Worm (Caenorhabditis elegans) whole organism, young adult: ENCODE measurements around the gene C07G3.8.

Experiments
- B0035.1 ChIP-seq: sonication (generic microtip); optimal IDR thresholded peaks from 2 replicates; lab custom pipeline; 2016; ENCODE audit warnings: missing genetic modification characterization, mild to moderate bottlenecking, missing compliant biosample characterization, missing genotype, missing genetic modification reagents
- B0261.1 ChIP-seq: sonication (generic microtip); optimal IDR thresholded peaks from 2 replicates; lab custom pipeline; 2016; ENCODE audit warnings: mild to moderate bottlenecking, missing genetic modification characterization, moderate library complexity, missing compliant biosample characterization
- B0336.3 ChIP-seq: fragments of 200-800 bp; sonication (Bioruptor generic); IDR thresholded peaks from 2 replicates; pipeline ENCODE4 v1.3.6; 2022; ENCODE audit warnings: missing genetic modification characterization, missing compliant biosample characterization
- C17E4.6 ChIP-seq: fragments of 200-800 bp; sonication (Bioruptor generic); IDR thresholded peaks from 2 replicates; pipeline ENCODE4 v1.3.6; 2022; ENCODE audit warnings: missing genetic modification reagents, missing genetic modification characterization, missing compliant biosample characterization
- D2030.7 ChIP-seq: fragments of 200-800 bp; sonication (Bioruptor generic); IDR thresholded peaks from 2 replicates; pipeline ENCODE4 v1.3.6; 2022; ENCODE audit warnings: missing genetic modification reagents, missing genetic modification characterization, missing compliant biosample characterization
- K11D2.4 ChIP-seq: fragments of 200-800 bp; sonication (Bioruptor generic); IDR thresholded peaks from 2 replicates; pipeline ENCODE4 v1.3.6; 2022; ENCODE audit warnings: missing genetic modification reagents, missing genetic modification characterization, missing compliant biosample characterization
- T07F8.4 ChIP-seq: sonication (generic microtip); optimal IDR thresholded peaks from 2 replicates; lab custom pipeline; 2016; ENCODE audit warnings: mild to moderate bottlenecking, missing genetic modification characterization, moderate library complexity, missing compliant biosample characterization
- Y53F4B.3 ChIP-seq: fragments of 200-800 bp; sonication (Bioruptor generic); IDR thresholded peaks from 2 replicates; pipeline ENCODE4 v1.3.6; 2022; ENCODE audit warnings: missing genetic modification reagents, missing genetic modification characterization, missing compliant biosample characterization
- atf-7 ChIP-seq: sonication (generic microtip); optimal IDR thresholded peaks from 2 replicates; lab custom pipeline; 2017; ENCODE audit warnings: mild to moderate bottlenecking, missing genetic modification characterization, missing compliant biosample characterization
- attf-5 ChIP-seq: fragments of 200-800 bp; sonication (Bioruptor generic); optimal IDR thresholded peaks from 2 replicates; lab custom pipeline; 2018; ENCODE audit warnings: mild to moderate bottlenecking, missing genetic modification characterization, missing compliant biosample characterization
- bed-2 ChIP-seq: fragments of 200-800 bp; sonication (Bioruptor generic); IDR thresholded peaks from 2 replicates; pipeline ENCODE4 v1.3.6; 2022; ENCODE audit warnings: missing genetic modification reagents, missing genetic modification characterization, missing compliant biosample characterization
- ceh-27 ChIP-seq: fragments of 200-800 bp; sonication (Bioruptor generic); optimal IDR thresholded peaks from 2 replicates; lab custom pipeline; 2018; ENCODE audit warnings: mild to moderate bottlenecking, missing genetic modification characterization, moderate library complexity, missing compliant biosample characterization
- ceh-58 ChIP-seq: fragments of 200-800 bp; sonication (Bioruptor generic); IDR thresholded peaks from 2 replicates; pipeline ENCODE4 v1.3.6; 2022; ENCODE audit warnings: missing genetic modification characterization, missing compliant biosample characterization
- ceh-91 ChIP-seq: fragments of 200-800 bp; sonication (Bioruptor generic); IDR thresholded peaks from 2 replicates; pipeline ENCODE4 v1.3.6; 2022; ENCODE audit warnings: missing genetic modification reagents, missing genetic modification characterization, missing compliant biosample characterization
- hmg-20 ChIP-seq: fragments of 200-800 bp; sonication (Bioruptor generic); IDR thresholded peaks from 2 replicates; pipeline ENCODE4 v1.3.6; 2022; ENCODE audit warnings: missing genetic modification reagents, missing genetic modification characterization, missing compliant biosample characterization
- lag-1 ChIP-seq: fragments of 200-800 bp; sonication (Bioruptor generic); IDR thresholded peaks from 2 replicates; pipeline ENCODE4 v1.3.6; 2022; ENCODE audit warnings: missing genetic modification reagents, missing genetic modification characterization, missing compliant biosample characterization
- lin-35 ChIP-seq, 3 experiments: fragments of 150-350 bp in 2 of 3; sonication (generic microtip) in 1 of 3; optimal IDR thresholded peaks; 2 replicates each; lab custom pipeline; 2014 to 2018; ENCODE audit warnings: missing biosample characterization in 3 of 3, missing genetic modification characterization in 3 of 3, missing genetic modification reagents in 3 of 3
- lin-40 ChIP-seq: sonication (generic microtip); optimal IDR thresholded peaks from 2 replicates; lab custom pipeline; 2016; ENCODE audit warnings: missing genetic modification characterization, mild to moderate bottlenecking, missing compliant biosample characterization, missing genotype, missing genetic modification reagents
- lin-54 ChIP-seq: fragments of 200-800 bp; sonication (Bioruptor generic); optimal IDR thresholded peaks from 2 replicates; lab custom pipeline; 2018; ENCODE audit warnings: mild to moderate bottlenecking, missing genetic modification characterization, missing compliant biosample characterization
- lsl-1 ChIP-seq: fragments of 200-800 bp; sonication (Bioruptor generic); optimal IDR thresholded peaks from 2 replicates; lab custom pipeline; 2018; ENCODE audit warnings: mild to moderate bottlenecking, missing genetic modification characterization, moderate library complexity, missing compliant biosample characterization
- madf-3 ChIP-seq: fragments of 200-800 bp; sonication (Bioruptor generic); IDR thresholded peaks from 2 replicates; pipeline ENCODE4 v1.3.6; 2022; ENCODE audit warnings: missing genetic modification reagents, missing genetic modification characterization, missing compliant biosample characterization
- mcd-1 ChIP-seq: fragments of 200-800 bp; sonication (Bioruptor generic); IDR thresholded peaks from 2 replicates; pipeline ENCODE4 v1.3.6; 2022; ENCODE audit warnings: missing genetic modification reagents, missing genetic modification characterization, missing compliant biosample characterization
- nfya-1 ChIP-seq: sonication (generic microtip); optimal IDR thresholded peaks from 2 replicates; lab custom pipeline; 2017; ENCODE audit warnings: antibody characterized with exemption, missing compliant biosample characterization, missing genetic modification characterization, borderline replicate concordance; ENCODE audit not compliant: insufficient read depth
- nfya-2 ChIP-seq: fragments of 200-800 bp; sonication (Bioruptor generic); IDR thresholded peaks from 2 replicates; pipeline ENCODE4 v1.3.6; 2022; ENCODE audit warnings: missing genetic modification reagents, missing genetic modification characterization, missing compliant biosample characterization
- sea-2 ChIP-seq: fragments of 200-800 bp; sonication (Bioruptor generic); IDR thresholded peaks from 2 replicates; pipeline ENCODE4 v1.3.6; 2022; ENCODE audit warnings: missing genetic modification characterization, missing compliant biosample characterization
- snpc-1.1 ChIP-seq: sonication (generic microtip); optimal IDR thresholded peaks from 2 replicates; lab custom pipeline; 2017; ENCODE audit warnings: missing genetic modification characterization, mild to moderate bottlenecking, missing compliant biosample characterization, antibody characterized with exemption, moderate library complexity, missing genotype, missing genetic modification reagents; ENCODE audit not compliant: insufficient read depth
- snpc-4 ChIP-seq, 5 experiments: fragments of 150-350 bp in 1 of 5; sonication (generic microtip) in 4 of 5; optimal IDR thresholded peaks; 2 replicates each; lab custom pipeline; 2014 to 2018; ENCODE audit warnings: missing genetic modification characterization in 5 of 5, missing biosample characterization in 3 of 5, antibody characterized with exemption in 2 of 5, mild to moderate bottlenecking in 2 of 5, missing compliant biosample characterization in 2 of 5, missing genotype in 2 of 5, moderate library complexity in 2 of 5, missing genetic modification reagents in 1 of 5
- sptf-2 ChIP-seq: fragments of 200-800 bp; sonication (Bioruptor generic); optimal IDR thresholded peaks from 2 replicates; lab custom pipeline; 2018; ENCODE audit warnings: mild to moderate bottlenecking, missing genetic modification characterization, missing compliant biosample characterization
- xnd-1 ChIP-seq: sonication (generic microtip); optimal IDR thresholded peaks from 2 replicates; lab custom pipeline; 2016; ENCODE audit warnings: missing genotype, missing genetic modification reagents, missing genetic modification characterization, missing compliant biosample characterization
- zim-3 ChIP-seq: sonication (generic microtip); optimal IDR thresholded peaks from 2 replicates; lab custom pipeline; 2017; ENCODE audit warnings: mild to moderate bottlenecking, missing genetic modification characterization, moderate library complexity, missing compliant biosample characterization
- ztf-18 ChIP-seq: sonication (generic microtip); optimal IDR thresholded peaks from 2 replicates; lab custom pipeline; 2016; ENCODE audit warnings: missing genotype, mild to moderate bottlenecking, missing genetic modification characterization, missing compliant biosample characterization
- ztf-3 ChIP-seq: fragments of 200-800 bp; sonication (Bioruptor generic); optimal IDR thresholded peaks from 2 replicates; lab custom pipeline; 2018; ENCODE audit warnings: mild to moderate bottlenecking, missing genetic modification characterization, missing compliant biosample characterization
- ztf-6 ChIP-seq: fragments of 200-800 bp; sonication (Bioruptor generic); IDR thresholded peaks from 2 replicates; pipeline ENCODE4 v1.3.6; 2022; ENCODE audit warnings: missing genetic modification reagents, missing genetic modification characterization, missing compliant biosample characterization

C07G3.8 gene

ce11 chrV:3502038-3502437 is at the start of gene C07G3.8, which contains the start of gene C07G3.10:
Gene C07G3.8 (minus strand): TSS chrV:3502138.
Gene C07G3.10 (plus strand): TSS chrV:3502307.
- TF ChIP-seq B0261.1 (no peak), xnd-1 (tag; lab: Kevin White, UChicago) (no peak), lag-1 (GFP tag; lab: Robert Waterston, UW) (no peak), B0336.3 (GFP tag; lab: Robert Waterston, UW) (no peak), sptf-2 (no peak), ceh-58 (no peak), D2030.7 (GFP tag; lab: Robert Waterston, UW) (no peak), lsl-1 (GFP tag; lab: Kevin White, UChicago) (no peak), snpc-1.1 (no peak), nfya-2 (no peak), ztf-18 (tag; lab: Kevin White, UChicago) (no peak)

DNA sequence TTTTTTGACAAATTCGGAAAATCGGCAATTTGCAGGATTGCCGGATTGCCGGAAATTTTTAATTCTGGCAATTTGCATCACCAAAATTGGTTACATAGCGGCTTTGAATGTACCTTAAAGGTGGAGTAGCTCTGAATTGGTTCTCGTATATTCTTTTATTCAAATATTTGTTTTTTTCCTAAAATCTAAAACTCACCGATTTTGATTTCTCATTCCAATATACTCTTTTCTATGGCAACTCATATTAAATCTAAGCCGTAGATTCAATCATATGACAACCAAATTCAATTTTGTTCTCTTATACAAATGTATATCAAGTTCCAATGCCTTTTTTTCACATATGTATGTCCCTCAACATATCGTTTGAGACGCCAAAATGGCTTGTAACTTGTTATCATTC is 47.6 kb upstream of the C07G3.8 start, which contains the start of gene sri-21:
Gene sri-21, plus strand, starts transcription at position 301 of the 400 bp plus-strand sequence.
- TF ChIP-seq Y53F4B.3: no peak
- no peak for TF ChIP-seq snpc-4 (GFP tag; optimal IDR thresholded peaks at IDR 0.05; lab: Kevin White, UChicago)
- TF ChIP-seq snpc-4 (tag; optimal IDR thresholded peaks at IDR 0.05; lab: Kevin White, UChicago): no peak
- no peak for TF ChIP-seq ceh-27 (GFP tag; lab: Kevin White, UChicago)

DNA sequence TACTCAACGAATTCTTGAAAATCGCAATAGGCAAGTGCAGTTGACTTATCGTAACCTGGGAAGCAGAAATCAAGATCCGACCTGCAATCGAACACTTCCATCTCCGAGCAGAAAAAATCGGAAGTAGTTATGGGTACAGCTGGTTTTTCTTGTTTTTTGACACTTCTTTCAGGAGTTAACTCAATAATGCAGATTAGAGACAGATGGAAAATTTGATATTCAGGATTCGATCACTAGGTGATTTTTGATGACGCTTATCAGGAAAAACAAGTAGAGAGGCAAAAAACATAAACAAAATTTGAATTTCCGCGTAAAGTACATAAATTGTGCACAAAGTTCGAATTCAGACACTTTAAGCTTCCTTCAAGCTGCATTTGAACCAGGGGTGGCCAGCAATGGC is 46.9 kb upstream of the C07G3.8 start, which contains the start of gene srw-130:
Gene srw-130, minus strand, starts transcription at position 101 of the 400 bp plus-strand sequence.
- TF ChIP-seq C17E4.6: no peak
- no peak for TF ChIP-seq atf-7 (tag; lab: Kevin White, UChicago)
- TF ChIP-seq ztf-6 (GFP tag; lab: Robert Waterston, UW): no peak
- no peak for TF ChIP-seq snpc-4 (GFP tag; optimal IDR thresholded peaks at IDR 0.05; lab: Kevin White, UChicago)
- no peak for TF ChIP-seq snpc-4 (tag; optimal IDR thresholded peaks at IDR 0.05; lab: Kevin White, UChicago)
- TF ChIP-seq ceh-91 (GFP tag; lab: Robert Waterston, UW): no peak
- TF ChIP-seq bed-2 (GFP tag; lab: Robert Waterston, UW): no peak
- TF ChIP-seq K11D2.4 (GFP tag; lab: Robert Waterston, UW): no peak
- no peak for TF ChIP-seq B0035.1 (tag; lab: Kevin White, UChicago)
- TF ChIP-seq ztf-3 (GFP tag; lab: Kevin White, UChicago): no peak
- no peak for TF ChIP-seq zim-3 (tag; lab: Kevin White, UChicago)
- TF ChIP-seq hmg-20 (GFP tag; lab: Robert Waterston, UW): no peak
- TF ChIP-seq lin-35 (GFP tag; optimal IDR thresholded peaks at IDR 0.05; lab: Kevin White, UChicago): no peak

ce11 chrV:3546517-3546916 is 44.6 kb upstream of the C07G3.8 start, which contains the start of gene srbc-68:
Gene srbc-68 (minus strand): TSS chrV:3546617.
- TF ChIP-seq sea-2 (GFP tag; lab: Robert Waterston, UW) (no peak), madf-3 (GFP tag; lab: Robert Waterston, UW) (no peak), lin-40 (no peak), nfya-1 (tag; lab: Kevin White, UChicago) (no peak), mcd-1 (GFP tag; lab: Robert Waterston, UW) (no peak), attf-5 (no peak), bed-2 (GFP tag; lab: Robert Waterston, UW) (no peak), lin-54 (GFP tag; lab: Kevin White, UChicago) (no peak), B0035.1 (tag; lab: Kevin White, UChicago) (no peak), T07F8.4 (tag; lab: Kevin White, UChicago) (no peak), xnd-1 (tag; lab: Kevin White, UChicago) (no peak), ztf-6 (GFP tag; lab: Robert Waterston, UW) (no peak), lsl-1 (GFP tag; lab: Kevin White, UChicago) (no peak)
